Worm (Caenorhabditis elegans) whole organism, L3 larva: ENCODE data around the gene F35C11.5.
A peak's percentile ranks its signal among the peaks of the same experiment; 100 is the strongest.

Experiments used
- R02D3.7 ChIP-seq: fragments of 150-350 bp; optimal IDR thresholded peaks from 2 replicates; lab custom pipeline; 2014; ENCODE audit warnings: missing biosample characterization, missing genetic modification characterization
- ZK546.5 ChIP-seq: sonication (generic microtip); optimal IDR thresholded peaks from 2 replicates; lab custom pipeline; 2017; ENCODE audit warnings: missing biosample characterization, missing genetic modification characterization
- ceh-16 ChIP-seq: sonication (generic microtip); optimal IDR thresholded peaks from 2 replicates; lab custom pipeline; 2017; ENCODE audit warnings: missing biosample characterization, missing genetic modification characterization
- ceh-28 ChIP-seq: fragments of 150-350 bp; optimal IDR thresholded peaks from 2 replicates; lab custom pipeline; 2014; ENCODE audit warnings: missing biosample characterization, missing genetic modification reagents, missing genetic modification characterization
- ceh-82 ChIP-seq: fragments of 150-350 bp; optimal IDR thresholded peaks from 2 replicates; lab custom pipeline; 2014; ENCODE audit warnings: missing biosample characterization, missing genetic modification characterization
- ceh-9 ChIP-seq: sonication (generic microtip); optimal IDR thresholded peaks from 2 replicates; lab custom pipeline; 2018; ENCODE audit warnings: missing biosample characterization, missing genetic modification characterization
- daf-12 ChIP-seq: fragments of 150-350 bp; optimal IDR thresholded peaks from 2 replicates; lab custom pipeline; 2014; ENCODE audit warnings: missing biosample characterization, missing genetic modification reagents, missing genetic modification characterization
- egl-27 ChIP-seq: sonication (generic microtip); optimal IDR thresholded peaks from 4 replicates; lab custom pipeline; 2017; ENCODE audit warnings: missing biosample characterization, missing genetic modification reagents, missing genetic modification characterization
- egl-5 ChIP-seq: fragments of 150-350 bp; optimal IDR thresholded peaks from 2 replicates; lab custom pipeline; 2017; ENCODE audit warnings: missing biosample characterization, missing genetic modification reagents, missing genetic modification characterization, inconsistent platforms
- elt-1 ChIP-seq: fragments of 150-350 bp; optimal IDR thresholded peaks from 2 replicates; lab custom pipeline; 2014; ENCODE audit warnings: missing biosample characterization, missing genetic modification characterization
- elt-2 ChIP-seq: sonication (generic microtip); optimal IDR thresholded peaks from 2 replicates; lab custom pipeline; 2016; ENCODE audit warnings: missing genetic modification reagents, mild to moderate bottlenecking, missing genetic modification characterization, missing compliant biosample characterization
- eor-1 ChIP-seq, 2 experiments: fragments of 150-350 bp; optimal IDR thresholded peaks; 2 replicates each; lab custom pipeline; 2014 to 2018; ENCODE audit warnings: missing biosample characterization in 2 of 2, missing genetic modification characterization in 2 of 2
- fos-1 ChIP-seq: fragments of 150-350 bp; optimal IDR thresholded peaks from 2 replicates; lab custom pipeline; 2014; ENCODE audit warnings: missing biosample characterization, missing genetic modification characterization
- hmg-11 ChIP-seq: sonication (generic microtip); optimal IDR thresholded peaks from 2 replicates; lab custom pipeline; 2016; ENCODE audit warnings: missing genetic modification characterization, missing compliant biosample characterization
- lin-15B ChIP-seq: fragments of 150-350 bp; optimal IDR thresholded peaks from 2 replicates; lab custom pipeline; 2014; ENCODE audit warnings: missing biosample characterization, missing genetic modification characterization
- lsy-12 ChIP-seq: sonication (generic microtip); optimal IDR thresholded peaks from 2 replicates; lab custom pipeline; 2016; ENCODE audit warnings: mild to moderate bottlenecking, missing genetic modification characterization, missing compliant biosample characterization
- mml-1 ChIP-seq: fragments of 150-350 bp; sonication (generic microtip); optimal IDR thresholded peaks from 3 replicates; lab custom pipeline; 2014; ENCODE audit warnings: missing biosample characterization, missing genetic modification characterization
- nfya-1 ChIP-seq: sonication (generic microtip); optimal IDR thresholded peaks from 2 replicates; lab custom pipeline; 2017; ENCODE audit warnings: missing genetic modification characterization, mild to moderate bottlenecking, missing compliant biosample characterization, antibody characterized with exemption, moderate library complexity; ENCODE audit not compliant: insufficient read depth
- nhr-12 ChIP-seq: fragments of 150-350 bp; optimal IDR thresholded peaks from 2 replicates; lab custom pipeline; 2014; ENCODE audit warnings: missing biosample characterization, missing genetic modification characterization
- nhr-23 ChIP-seq: fragments of 150-350 bp; optimal IDR thresholded peaks from 2 replicates; lab custom pipeline; 2014; ENCODE audit warnings: missing biosample characterization, missing genetic modification reagents, missing genetic modification characterization
- nhr-237 ChIP-seq: fragments of 150-350 bp; optimal IDR thresholded peaks from 2 replicates; lab custom pipeline; 2014; ENCODE audit warnings: missing biosample characterization, missing genetic modification characterization
- nhr-28 ChIP-seq: fragments of 150-350 bp; optimal IDR thresholded peaks from 2 replicates; lab custom pipeline; 2014; ENCODE audit warnings: missing biosample characterization, missing genetic modification characterization
- nhr-43 ChIP-seq: sonication (generic microtip); optimal IDR thresholded peaks from 2 replicates; lab custom pipeline; 2016; ENCODE audit warnings: mild to moderate bottlenecking, missing genetic modification characterization, missing compliant biosample characterization; ENCODE audit not compliant: poor library complexity, severe bottlenecking
- nhr-76 ChIP-seq: fragments of 150-350 bp; sonication (generic microtip); optimal IDR thresholded peaks from 5 replicates; lab custom pipeline; 2014; ENCODE audit warnings: missing biosample characterization, missing genetic modification characterization
- pha-4 ChIP-seq: fragments of 150-350 bp; optimal IDR thresholded peaks from 2 replicates; lab custom pipeline; 2014; ENCODE audit warnings: missing biosample characterization, missing genetic modification reagents, missing genetic modification characterization
- pqm-1 ChIP-seq: fragments of 150-350 bp; optimal IDR thresholded peaks from 2 replicates; lab custom pipeline; 2017; ENCODE audit warnings: missing biosample characterization, missing genetic modification characterization, inconsistent platforms
- sea-2 ChIP-seq: fragments of 150-350 bp; sonication (generic microtip); optimal IDR thresholded peaks from 4 replicates; lab custom pipeline; 2014; ENCODE audit warnings: missing biosample characterization, missing genetic modification reagents, missing genetic modification characterization
- skn-1 ChIP-seq: fragments of 150-350 bp; optimal IDR thresholded peaks from 2 replicates; lab custom pipeline; 2014; ENCODE audit warnings: missing biosample characterization, missing genetic modification characterization
- snpc-4 ChIP-seq: fragments of 150-350 bp; optimal IDR thresholded peaks from 2 replicates; lab custom pipeline; 2014; ENCODE audit warnings: missing biosample characterization, missing genetic modification characterization
- tbx-2 ChIP-seq: sonication (generic microtip); optimal IDR thresholded peaks from 2 replicates; lab custom pipeline; 2016; ENCODE audit warnings: mild to moderate bottlenecking, missing genetic modification characterization, missing compliant biosample characterization
- unc-39 ChIP-seq: sonication (generic microtip); optimal IDR thresholded peaks from 4 replicates; lab custom pipeline; 2017; ENCODE audit warnings: missing biosample characterization, missing genetic modification characterization
- unc-62 ChIP-seq: fragments of 150-350 bp; sonication (generic microtip); optimal IDR thresholded peaks from 4 replicates; lab custom pipeline; 2014; ENCODE audit warnings: missing biosample characterization, missing genetic modification reagents, missing genetic modification characterization
- zag-1 ChIP-seq: fragments of 150-350 bp; optimal IDR thresholded peaks from 2 replicates; lab custom pipeline; 2014; ENCODE audit warnings: missing biosample characterization, missing genetic modification characterization
- ztf-11 ChIP-seq: fragments of 150-350 bp; optimal IDR thresholded peaks from 2 replicates; lab custom pipeline; 2014; ENCODE audit warnings: missing biosample characterization, missing genetic modification characterization
- ztf-4 ChIP-seq: fragments of 150-350 bp; optimal IDR thresholded peaks from 2 replicates; lab custom pipeline; 2014; ENCODE audit warnings: missing biosample characterization, missing genetic modification characterization

The F35C11.5 gene

DNA sequence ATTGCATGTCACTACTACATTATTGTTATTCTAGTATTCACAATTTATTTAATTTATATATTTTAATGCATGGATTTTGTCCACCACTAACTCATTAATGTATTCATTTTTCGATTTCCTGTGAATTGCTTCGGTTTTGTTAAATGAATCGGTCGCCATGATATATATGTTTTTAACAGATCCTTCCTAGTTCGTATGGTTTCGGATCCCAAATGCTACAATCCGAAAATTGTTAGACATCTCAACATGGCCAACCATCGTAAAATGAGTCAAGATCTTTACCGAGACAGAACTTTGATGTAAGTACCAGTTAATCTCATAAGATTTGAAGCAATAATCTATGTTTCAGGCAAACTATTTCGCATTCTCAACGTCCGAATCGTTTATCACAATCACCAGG lies 19.5 kb downstream of the F35C11.5 start:
- no peak for TF ChIP-seq nhr-28 (tag; lab: Kevin White, UChicago)
- TF ChIP-seq pqm-1 (tag; lab: Kevin White, UChicago) = no peak
- no peak for TF ChIP-seq nfya-1
- no peak for TF ChIP-seq ztf-11
- TF ChIP-seq elt-1 = no peak
- TF ChIP-seq zag-1 (tag; lab: Kevin White, UChicago) = no peak
- TF ChIP-seq lsy-12 (tag; lab: Kevin White, UChicago) = no peak
- no peak for TF ChIP-seq hmg-11 (tag; lab: Kevin White, UChicago)
- no peak for TF ChIP-seq ceh-16
- TF ChIP-seq egl-27 (tag; lab: Kevin White, UChicago) = no peak
- no peak for TF ChIP-seq nhr-237 (tag; lab: Kevin White, UChicago)
- no peak for TF ChIP-seq eor-1 (tag; optimal IDR thresholded peaks at IDR 0.05; lab: Kevin White, UChicago)
- no peak for TF ChIP-seq tbx-2 (tag; lab: Kevin White, UChicago)
- TF ChIP-seq sea-2 (GFP tag; lab: Kevin White, UChicago) = no peak
- no peak for TF ChIP-seq R02D3.7 (tag; lab: Kevin White, UChicago)
- TF ChIP-seq mml-1 (tag; lab: Kevin White, UChicago) = no peak

ce11 chrII:8276057-8276456 lies 22.5 kb downstream of the F35C11.5 start, which contains the start of the genes gei-14 and slc-25A32:
Gene gei-14 (minus strand): TSS chrII:8276231.
Gene slc-25A32 (plus strand): TSS chrII:8276298.
- TF ChIP-seq R02D3.7 (tag; lab: Kevin White, UChicago) (peak; percentile 94), nfya-1 (peak; percentile 56), nhr-76 (tag; lab: Kevin White, UChicago) (no peak), egl-5 (peak; percentile 50), lin-15B (tag; lab: Kevin White, UChicago) (peak; percentile 67), unc-62 (no peak)

- no peak for TF ChIP-seq ceh-82 (tag; lab: Kevin White, UChicago)
- TF ChIP-seq nfya-1 = no peak
- no peak for TF ChIP-seq nhr-12 (tag; lab: Kevin White, UChicago)
- no peak for TF ChIP-seq nhr-43
- TF ChIP-seq ceh-9 = no peak
- no peak for TF ChIP-seq unc-39 (tag; lab: Kevin White, UChicago)
- no peak for TF ChIP-seq elt-1
- no peak for TF ChIP-seq R02D3.7 (tag; lab: Kevin White, UChicago)
- TF ChIP-seq, all 47 proteins: peak for 0
Observed at ce11 chrII:8278415-8278814, 24.9 kb downstream of the F35C11.5 start, which contains the start of the genes mrpl-10 and clec-142. Gene mrpl-10 (minus strand): TSS chrII:8278515. Gene clec-142 (plus strand): TSS chrII:8278678.

DNA sequence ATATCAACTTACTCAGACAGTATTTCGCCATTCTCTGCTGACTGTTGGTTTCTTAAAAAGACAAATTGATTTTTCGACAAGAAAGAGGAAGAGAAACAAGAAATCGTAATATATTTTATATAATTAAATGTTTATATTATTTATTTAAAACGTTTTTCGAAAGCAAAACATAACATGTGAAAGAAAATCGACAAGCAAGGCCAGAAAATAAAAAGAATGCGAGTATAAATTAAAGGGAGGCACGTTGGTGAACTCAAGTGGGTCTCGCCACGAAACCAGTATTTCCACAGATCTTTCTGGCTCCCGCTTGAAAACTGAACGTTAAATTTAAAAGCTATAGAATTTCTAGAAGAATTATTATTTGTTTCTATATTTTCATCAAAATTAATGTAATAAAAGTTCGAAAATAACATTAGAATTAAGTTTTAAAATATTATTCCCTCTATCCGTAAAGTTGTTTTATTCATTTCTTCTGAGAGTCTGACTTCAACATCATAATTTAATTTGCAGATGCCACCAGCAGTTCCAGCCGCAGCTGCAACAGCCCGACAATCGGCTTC lies 29.7 kb downstream of the F35C11.5 start, which contains the start of the genes nst-1 and cct-4:
nst-1 (minus strand) TSS at position 51 of the 560 bp plus-strand sequence.
cct-4 (plus strand) TSS at position 510 of the 560 bp plus-strand sequence.
- TF ChIP-seq lin-15B (tag; lab: Kevin White, UChicago) (peak; percentile 50), mml-1 (tag; lab: Kevin White, UChicago) (no peak), ceh-82 (tag; lab: Kevin White, UChicago) (no peak), ceh-28 (tag; lab: Kevin White, UChicago) (no peak), hmg-11 (tag; lab: Kevin White, UChicago) (peak; percentile 14), fos-1 (tag; lab: Kevin White, UChicago) (no peak), pha-4 (tag; lab: Kevin White, UChicago) (peak; percentile 58), nhr-76 (tag; lab: Kevin White, UChicago) (no peak), nfya-1 (peak; percentile 58), elt-2 (tag; lab: Kevin White, UChicago) (peak; percentile 4)

DNA sequence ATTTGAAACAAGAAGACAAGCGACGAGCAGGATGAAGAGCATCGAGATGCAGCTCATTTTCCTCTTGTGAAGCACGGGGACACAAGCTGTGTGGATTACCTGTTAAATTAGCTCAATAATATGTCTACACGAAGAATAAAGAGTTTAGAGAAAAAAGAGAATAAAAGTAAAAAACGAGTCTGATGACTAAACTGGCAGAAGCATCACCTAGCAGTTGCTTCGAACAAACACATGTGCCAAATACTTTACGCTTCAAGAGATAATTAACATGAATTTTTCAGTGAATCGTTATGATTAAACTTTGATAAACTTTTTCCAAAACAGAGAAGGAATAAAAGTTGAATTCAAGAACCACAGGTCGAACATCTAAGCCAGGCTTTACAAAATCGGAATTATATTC lies 41.8 kb downstream of the F35C11.5 start, which contains the start of gene nlp-55:
nlp-55 (minus strand) TSS at position 101 of the 400 bp plus-strand sequence.
- no peak for TF ChIP-seq zag-1 (tag; lab: Kevin White, UChicago)
- TF ChIP-seq hmg-11 (tag; lab: Kevin White, UChicago) = no peak
- no peak for TF ChIP-seq lin-15B (tag; lab: Kevin White, UChicago)
- TF ChIP-seq nhr-23 (tag; lab: Kevin White, UChicago) = no peak
- TF ChIP-seq daf-12 (tag; lab: Kevin White, UChicago) = no peak
- no peak for TF ChIP-seq snpc-4 (tag; lab: Kevin White, UChicago)
- no peak for TF ChIP-seq skn-1 (tag; lab: Kevin White, UChicago)
- no peak for TF ChIP-seq ZK546.5
- TF ChIP-seq pha-4 (tag; lab: Kevin White, UChicago) = no peak
- TF ChIP-seq ztf-4 = no peak
